Worm (Caenorhabditis elegans): ENCODE results near the gene Y17G9B.2.

DNA sequence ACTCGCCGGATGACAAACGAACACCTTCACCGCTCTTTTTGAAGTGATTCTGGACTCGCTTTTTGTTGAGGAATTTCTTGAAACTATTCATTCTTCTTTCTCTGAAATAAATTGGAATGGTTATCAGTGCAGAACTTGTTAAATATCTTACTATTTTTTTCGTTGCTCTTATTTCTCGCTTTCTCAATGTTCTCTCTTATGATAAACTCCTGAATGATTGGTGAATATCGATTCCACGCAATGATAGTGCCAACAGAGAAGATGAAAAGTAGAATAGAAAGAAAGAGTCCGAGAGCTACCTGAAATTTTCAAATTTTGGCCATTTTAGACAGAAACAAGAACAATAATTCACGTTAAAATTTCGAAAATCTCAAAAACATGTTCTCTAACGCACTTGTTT lies 45.5 kb downstream of the Y17G9B.2 start, which contains the start of gene ubxn-6:
- no peak for TF ChIP-seq F57C9.4 (tag; optimal IDR thresholded peaks at IDR 0.05)
- TF ChIP-seq snpc-3.4 (tag; optimal IDR thresholded peaks at IDR 0.05): no peak
- TF ChIP-seq tlf-1 (GFP tag; optimal IDR thresholded peaks at IDR 0.05): no peak
- no peak for TF ChIP-seq unc-62 (GFP tag; optimal IDR thresholded peaks at IDR 0.05)
- TF ChIP-seq athp-1 (tag; optimal IDR thresholded peaks at IDR 0.05): no peak
- no peak for TF ChIP-seq T26A5.8 (tag; optimal IDR thresholded peaks at IDR 0.05)
- no peak for TF ChIP-seq F55B11.4 (tag; optimal IDR thresholded peaks at IDR 0.05; ENCODE audit: borderline replicate concordance, insufficient read depth)
- TF ChIP-seq ets-4 (GFP tag; optimal IDR thresholded peaks at IDR 0.05): no peak

Data from whole organism, young adult.